Fruit fly (Drosophila melanogaster): Measurements from ENCODE around the gene Lectin-galC1.

DNA sequence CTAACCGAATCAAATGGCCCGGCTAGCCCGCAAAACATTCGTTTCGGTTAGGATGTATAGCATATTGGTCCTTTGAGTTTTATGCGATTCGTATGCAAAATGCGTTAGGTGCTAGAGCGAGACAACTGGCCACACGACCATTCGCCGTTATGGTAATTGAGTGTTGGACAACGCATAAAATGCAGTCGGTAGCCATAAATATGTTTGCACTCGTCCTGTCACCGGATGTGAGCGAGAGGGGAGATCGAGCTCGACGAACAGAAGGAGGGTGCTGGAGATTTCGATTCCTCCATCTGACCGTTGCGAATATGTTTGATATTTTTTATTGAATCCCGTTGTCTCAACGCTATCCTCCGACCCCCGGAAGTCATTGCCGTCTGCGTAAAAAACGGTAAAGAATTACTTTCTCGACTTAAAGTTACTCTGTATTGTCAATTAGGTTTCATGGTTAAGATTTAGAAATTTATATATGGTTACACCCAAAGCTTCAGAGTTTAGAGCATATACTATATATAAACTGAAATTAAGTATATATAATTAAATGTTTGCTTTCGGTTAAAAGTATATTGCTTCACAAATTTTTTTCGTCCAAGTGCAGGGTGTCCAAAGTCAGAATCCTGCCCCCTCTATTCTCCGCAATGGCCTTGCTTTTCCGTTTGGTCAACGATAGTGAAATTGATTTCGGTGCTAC, 40.8 kb downstream of the Lectin-galC1 start:
- no peak for TF ChIP-seq CG6163 (GFP tag; IDR thresholded peaks at IDR 0.05)
- TF ChIP-seq Sox15 (GFP tag; optimal IDR thresholded peaks at IDR 0.05), result no peak
- TF ChIP-seq vri (GFP tag; optimal IDR thresholded peaks at IDR 0.05), result no peak
- no peak for TF ChIP-seq Eip78C (GFP tag)
- no peak for TF ChIP-seq CG9139 (GFP tag; optimal IDR thresholded peaks at IDR 0.05)
- TF ChIP-seq Sox102F (GFP tag; optimal IDR thresholded peaks at IDR 0.05), result no peak
- TF ChIP-seq achi (GFP tag; optimal IDR thresholded peaks at IDR 0.05), result no peak
- no peak for TF ChIP-seq Gug (GFP tag; IDR thresholded peaks at IDR 0.05)

Data from whole organism, prepupa.